Worm (Caenorhabditis elegans) whole organism, L4 larva: ENCODE data around the gene immp-1.
A peak's percentile ranks its signal among the peaks of the same experiment; 100 is the strongest.

ENCODE experiments used
- T20F7.1 ChIP-seq: fragments of 200-800 bp; sonication (Bioruptor generic); optimal IDR thresholded peaks from 2 replicates; lab custom pipeline; 2018; ENCODE audit warnings: mild to moderate bottlenecking, missing genetic modification characterization, missing compliant biosample characterization
- Y105C5A.15 ChIP-seq: fragments of 200-800 bp; sonication (Bioruptor generic); IDR thresholded peaks from 2 replicates; pipeline ENCODE4 v1.3.6; 2022; ENCODE audit warnings: missing genetic modification characterization, missing compliant biosample characterization
- Y5F2A.4 ChIP-seq: fragments of 200-800 bp; sonication (Bioruptor generic); optimal IDR thresholded peaks from 2 replicates; lab custom pipeline; 2018; ENCODE audit warnings: mild to moderate bottlenecking, missing genetic modification characterization, missing compliant biosample characterization
- Y75B8A.6 ChIP-seq: fragments of 200-800 bp; sonication (Bioruptor generic); IDR thresholded peaks from 2 replicates; pipeline ENCODE4 v1.3.6; 2022; ENCODE audit warnings: missing genetic modification reagents, missing genetic modification characterization, missing compliant biosample characterization
- arid-1 ChIP-seq: fragments of 200-800 bp; sonication (Bioruptor generic); conservative IDR thresholded peaks from 2 replicates; pipeline ENCODE4 v1.3.6; 2022; ENCODE audit warnings: missing genetic modification reagents, missing genetic modification characterization, missing compliant biosample characterization
- cey-2 ChIP-seq: sonication (generic microtip); optimal IDR thresholded peaks from 3 replicates; lab custom pipeline; 2017; ENCODE audit warnings: missing genetic modification characterization, mild to moderate bottlenecking, missing compliant biosample characterization, antibody characterized with exemption, borderline replicate concordance; ENCODE audit not compliant: insufficient read depth
- daf-16 ChIP-seq, 3 experiments: sonication (generic microtip); optimal IDR thresholded peaks; 2 replicates each; lab custom pipeline; 2016 to 2017; ENCODE audit warnings: missing genetic modification characterization in 3 of 3, missing genetic modification reagents in 3 of 3, mild to moderate bottlenecking in 2 of 3, missing compliant biosample characterization in 2 of 3, missing biosample characterization in 1 of 3, moderate library complexity in 1 of 3
- dpl-1 ChIP-seq: fragments of 150-350 bp; optimal IDR thresholded peaks from 2 replicates; lab custom pipeline; 2014; ENCODE audit warnings: missing biosample characterization, missing genetic modification reagents, missing genetic modification characterization
- duxl-1 ChIP-seq: sonication (generic microtip); optimal IDR thresholded peaks from 2 replicates; lab custom pipeline; 2016; ENCODE audit warnings: mild to moderate bottlenecking, missing genetic modification characterization, moderate library complexity, missing compliant biosample characterization; ENCODE audit not compliant: poor library complexity
- dve-1 ChIP-seq: sonication (generic microtip); optimal IDR thresholded peaks from 2 replicates; lab custom pipeline; 2017; ENCODE audit warnings: antibody characterized with exemption, mild to moderate bottlenecking, missing genetic modification characterization, missing compliant biosample characterization; ENCODE audit not compliant: insufficient read depth
- hif-1 ChIP-seq, 2 experiments: sonication (generic microtip); optimal IDR thresholded peaks; 2 replicates each; lab custom pipeline; 2016 to 2017; ENCODE audit warnings: missing compliant biosample characterization in 2 of 2, missing genetic modification characterization in 2 of 2, missing genetic modification reagents in 2 of 2, missing genotype in 2 of 2, mild to moderate bottlenecking in 1 of 2
- hlh-11 ChIP-seq: fragments of 200-800 bp; sonication (Bioruptor generic); optimal IDR thresholded peaks from 2 replicates; lab custom pipeline; 2018; ENCODE audit warnings: mild to moderate bottlenecking, missing genetic modification characterization, missing compliant biosample characterization
- hlh-30 ChIP-seq: sonication (generic microtip); optimal IDR thresholded peaks from 2 replicates; lab custom pipeline; 2017; ENCODE audit warnings: antibody characterized with exemption, mild to moderate bottlenecking, missing genetic modification characterization, missing compliant biosample characterization; ENCODE audit not compliant: insufficient read depth
- lim-7 ChIP-seq: fragments of 200-800 bp; sonication (Bioruptor generic); IDR thresholded peaks from 2 replicates; pipeline ENCODE4 v1.3.6; 2022; ENCODE audit warnings: missing genetic modification characterization, missing compliant biosample characterization
- madf-9 ChIP-seq: fragments of 200-800 bp; sonication (Bioruptor generic); conservative IDR thresholded peaks from 2 replicates; pipeline ENCODE4 v1.3.6; 2022; ENCODE audit warnings: missing genetic modification reagents, missing genetic modification characterization, missing compliant biosample characterization
- mdl-1 ChIP-seq, 2 experiments: fragments of 150-350 bp in 1 of 2; sonication (generic microtip) in 1 of 2; optimal IDR thresholded peaks; 2 replicates each; lab custom pipeline; 2014 to 2017; ENCODE audit warnings: missing biosample characterization in 2 of 2, missing genetic modification characterization in 2 of 2
- mxl-3 ChIP-seq: fragments of 200-800 bp; sonication (Bioruptor generic); optimal IDR thresholded peaks from 2 replicates; lab custom pipeline; 2018; ENCODE audit warnings: mild to moderate bottlenecking, missing genetic modification characterization, missing compliant biosample characterization
- rbr-2 ChIP-seq: sonication (generic microtip); optimal IDR thresholded peaks from 2 replicates; lab custom pipeline; 2016; ENCODE audit warnings: missing genotype, missing genetic modification characterization, missing compliant biosample characterization
- vab-7 ChIP-seq: fragments of 200-800 bp; sonication (Bioruptor generic); IDR thresholded peaks from 2 replicates; pipeline ENCODE4 v1.3.6; 2022; ENCODE audit warnings: missing genetic modification reagents, missing genetic modification characterization, missing compliant biosample characterization

The immp-1 gene

DNA sequence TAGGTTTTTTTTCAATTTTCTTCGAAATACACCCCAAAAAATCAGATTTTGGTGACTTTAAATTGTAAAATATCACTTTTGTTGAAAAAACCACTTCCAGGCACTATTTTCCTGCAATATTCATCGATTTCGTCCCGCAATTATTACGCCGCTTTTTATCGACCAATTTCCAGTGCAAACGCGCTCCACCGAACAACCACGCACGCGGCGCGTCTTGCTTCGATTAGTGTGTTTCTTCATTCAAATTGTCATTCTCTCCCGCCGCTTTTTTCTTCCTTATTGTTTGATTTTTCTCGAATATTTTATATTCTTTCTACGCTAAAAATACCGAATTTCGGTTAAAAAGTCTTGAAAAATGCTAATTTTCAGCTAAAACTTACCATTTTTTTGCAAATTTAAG is 50.9 kb downstream of the immp-1 start (continued):
- TF ChIP-seq hlh-30 (tag; lab: Kevin White, UChicago) = peak; percentile 94
- TF ChIP-seq mdl-1 (tag; optimal IDR thresholded peaks at IDR 0.05; lab: Kevin White, UChicago) = peak; percentile 52 to 93
- TF ChIP-seq rbr-2 (tag; lab: Kevin White, UChicago) = peak; percentile 69
- TF ChIP-seq lim-7 (GFP tag; lab: Robert Waterston, UW) = no peak
- peak; percentile 64 for TF ChIP-seq dpl-1 (GFP tag; lab: Kevin White, UChicago)
- TF ChIP-seq hif-1 (tag; optimal IDR thresholded peaks at IDR 0.05; lab: Kevin White, UChicago) = peak in 1 of 2 experiments; percentile 46
- TF ChIP-seq duxl-1 (tag; lab: Kevin White, UChicago) = no peak
- TF ChIP-seq dve-1 (tag; lab: Kevin White, UChicago) = peak; percentile 20
- 0 out of 2 replicates have a peak, but pooled peaks have one; percentile 42 for TF ChIP-seq arid-1 (GFP tag; lab: Robert Waterston, UW)
- no peak for TF ChIP-seq T20F7.1 (GFP tag; lab: Kevin White, UChicago)
- TF ChIP-seq Y5F2A.4 (GFP tag; lab: Kevin White, UChicago) = no peak
- peak; percentile 91 for TF ChIP-seq mxl-3 (GFP tag; lab: Kevin White, UChicago)
- TF ChIP-seq Y75B8A.6 (GFP tag; lab: Robert Waterston, UW) = no peak
- TF ChIP-seq daf-16 (GFP tag; optimal IDR thresholded peaks at IDR 0.05; lab: Kevin White, UChicago) = no peak
- TF ChIP-seq daf-16 (tag; optimal IDR thresholded peaks at IDR 0.05; lab: Kevin White, UChicago) = peak; percentile 17

DNA sequence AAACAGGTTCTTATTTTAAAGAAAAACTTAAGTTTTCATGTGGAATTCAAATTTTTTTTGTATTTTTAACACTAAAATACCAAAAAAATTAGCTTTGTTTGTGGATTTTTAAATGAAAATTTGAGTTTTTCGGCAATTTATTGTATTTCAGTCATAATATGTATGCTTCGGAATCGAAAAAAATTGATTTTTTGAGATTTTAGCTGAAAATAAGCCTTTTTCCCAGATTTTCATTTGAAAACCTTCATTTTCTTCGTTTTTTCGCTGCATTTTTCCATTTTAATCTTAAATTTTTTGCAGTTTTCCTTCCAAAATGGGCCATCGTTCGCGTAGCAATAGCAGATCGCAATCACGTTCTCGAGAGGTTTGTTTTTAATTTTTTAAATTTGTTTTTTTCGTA is 51.4 kb downstream of the immp-1 start, which contains the start of gene rsp-8:
TSS of gene rsp-8 (plus strand) at position 301 of the 400 bp plus-strand sequence.
- TF ChIP-seq cey-2 (no peak), vab-7 (GFP tag; lab: Robert Waterston, UW) (no peak), hlh-11 (no peak), Y105C5A.15 (no peak), madf-9 (GFP tag; lab: Robert Waterston, UW) (no peak)
